Fruit fly (Drosophila melanogaster): ENCODE data around the gene nst.

DNA sequence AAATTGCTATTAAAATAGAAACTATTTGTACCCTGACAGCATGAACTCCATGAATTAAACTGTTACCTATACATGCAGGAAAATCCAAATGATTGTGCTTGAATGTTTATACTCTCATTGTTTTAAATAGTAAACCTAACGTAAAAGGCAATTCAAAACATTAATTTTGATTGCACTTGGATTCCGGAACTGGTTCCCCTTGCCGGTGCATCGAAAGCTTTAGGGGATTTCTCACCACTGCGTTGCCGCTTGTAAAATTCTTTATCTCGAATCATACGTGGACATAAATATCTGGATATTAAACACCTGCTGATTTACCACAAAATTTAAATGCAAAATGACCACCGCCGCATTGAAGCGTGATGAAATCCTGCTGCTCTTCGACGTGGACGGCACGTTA lies 4.3 kb upstream of the nst start, which contains the start of gene Pmm2:
- TF ChIP-seq Dll (optimal IDR thresholded peaks at IDR 0.05) (no peak), CG8478 (optimal IDR thresholded peaks at IDR 0.05) (no peak), pan (optimal IDR thresholded peaks at IDR 0.05) (no peak)

All from whole organism.